Worm (Caenorhabditis elegans): ENCODE measurements around the gene ZC412.3.
"Not testable (repeated sequence)": the region's sequence is repeated elsewhere in the genome, so short reads cannot be mapped to it uniquely, and the experiment has no call there.

Gene ZC412.3

ce11 chrV:14897731-14898130, 26.4 kb upstream of the ZC412.3 start, which contains the start of gene H12D21.6:
Gene H12D21.6 (minus strand): TSS chrV:14897831.
- TF ChIP-seq flt-1 (GFP tag; IDR thresholded peaks at IDR 0.05) (no peak), aly-1 (tag; optimal IDR thresholded peaks at IDR 0.05) (no peak), hmbx-1 (tag; optimal IDR thresholded peaks at IDR 0.05) (no peak), ets-7 (tag; optimal IDR thresholded peaks at IDR 0.05) (no peak), tbx-37 (GFP tag; conservative IDR thresholded peaks at IDR 0.05) (no peak), tra-4 (tag; optimal IDR thresholded peaks at IDR 0.05) (no peak), F13C5.2 (tag; optimal IDR thresholded peaks at IDR 0.05) (no peak), ceh-13 (GFP tag; optimal IDR thresholded peaks at IDR 0.05) (no peak), tbx-11 (GFP tag; IDR thresholded peaks at IDR 0.05) (no peak), sea-1 (GFP tag; conservative IDR thresholded peaks at IDR 0.05) (no peak), ama-1 (optimal IDR thresholded peaks at IDR 0.05) (no peak), pes-1 (GFP tag; IDR thresholded peaks at IDR 0.05) (no peak), hnd-1 (tag; optimal IDR thresholded peaks at IDR 0.05) (no peak), B0310.2 (tag; optimal IDR thresholded peaks at IDR 0.05) (no peak), hmg-4 (GFP tag; optimal IDR thresholded peaks at IDR 0.05) (no peak), scrt-1 (GFP tag; IDR thresholded peaks at IDR 0.05) (no peak)

- no peak for TF ChIP-seq hmbx-1 (tag; optimal IDR thresholded peaks at IDR 0.05)
- no peak for TF ChIP-seq hnd-1 (tag; optimal IDR thresholded peaks at IDR 0.05)
- no peak for TF ChIP-seq ceh-13 (GFP tag; optimal IDR thresholded peaks at IDR 0.05)
- TF ChIP-seq flt-1 (GFP tag; IDR thresholded peaks at IDR 0.05), result no peak
- no peak for TF ChIP-seq tbx-37 (GFP tag; conservative IDR thresholded peaks at IDR 0.05)
- TF ChIP-seq aly-1 (tag; optimal IDR thresholded peaks at IDR 0.05), result no peak
- TF ChIP-seq ceh-36 (tag; optimal IDR thresholded peaks at IDR 0.05), result no peak
- no peak for TF ChIP-seq sea-1 (GFP tag; conservative IDR thresholded peaks at IDR 0.05)
- TF ChIP-seq F13C5.2 (tag; optimal IDR thresholded peaks at IDR 0.05), result no peak
- no peak for TF ChIP-seq tra-4 (tag; optimal IDR thresholded peaks at IDR 0.05)
Measured at ce11 chrV:14895557-14895956, 24.2 kb upstream of the ZC412.3 start, which contains the start of gene mpst-3. Gene mpst-3 (plus strand): TSS chrV:14895647.

- no peak for TF ChIP-seq tbx-11 (GFP tag; IDR thresholded peaks at IDR 0.05)
- TF ChIP-seq tbx-37 (GFP tag; conservative IDR thresholded peaks at IDR 0.05), result no peak
- TF ChIP-seq ama-1 (optimal IDR thresholded peaks at IDR 0.05), result no peak
- no peak for TF ChIP-seq aly-1 (tag; optimal IDR thresholded peaks at IDR 0.05)
- no peak for TF ChIP-seq ceh-36 (tag; optimal IDR thresholded peaks at IDR 0.05)
- no peak for TF ChIP-seq ets-7 (tag; optimal IDR thresholded peaks at IDR 0.05)
- no peak for TF ChIP-seq pes-1 (GFP tag; IDR thresholded peaks at IDR 0.05)
- no peak for TF ChIP-seq hnd-1 (tag; optimal IDR thresholded peaks at IDR 0.05)
- no peak for TF ChIP-seq tra-4 (tag; optimal IDR thresholded peaks at IDR 0.05)
- no peak for TF ChIP-seq scrt-1 (GFP tag; IDR thresholded peaks at IDR 0.05)
- TF ChIP-seq B0310.2 (tag; optimal IDR thresholded peaks at IDR 0.05), result no peak
Measured at ce11 chrV:14893355-14894050, 22.2 kb upstream of the ZC412.3 start, which contains the start of the genes mpst-2 and H12D21.5. Gene mpst-2 (minus strand): TSS chrV:14893455. Gene H12D21.5 (plus strand): TSS chrV:14894000.

ce11 chrV:14890782-14891181, 19.4 kb upstream of the ZC412.3 start, which contains the start of gene nspa-2:
Gene nspa-2 (plus strand): TSS chrV:14891082.
- not testable (repeated sequence) for TF ChIP-seq pes-1 (GFP tag; IDR thresholded peaks at IDR 0.05); scrt-1 (GFP tag; IDR thresholded peaks at IDR 0.05); tra-4 (tag; optimal IDR thresholded peaks at IDR 0.05)

ce11 chrV:14877242-14877819, 6.0 kb upstream of the ZC412.3 start:
- no peak for TF ChIP-seq tra-4 (tag; optimal IDR thresholded peaks at IDR 0.05)
- TF ChIP-seq pes-1 (GFP tag; IDR thresholded peaks at IDR 0.05), result no peak
- TF ChIP-seq hnd-1 (tag; optimal IDR thresholded peaks at IDR 0.05), result no peak
- no peak for TF ChIP-seq ceh-36 (tag; optimal IDR thresholded peaks at IDR 0.05)
- no peak for TF ChIP-seq ceh-13 (GFP tag; optimal IDR thresholded peaks at IDR 0.05)
- no peak for TF ChIP-seq scrt-1 (GFP tag; IDR thresholded peaks at IDR 0.05)
- no peak for TF ChIP-seq F13C5.2 (tag; optimal IDR thresholded peaks at IDR 0.05)
- no peak for TF ChIP-seq B0310.2 (tag; optimal IDR thresholded peaks at IDR 0.05)
- TF ChIP-seq hmg-4 (GFP tag; optimal IDR thresholded peaks at IDR 0.05), result no peak
- TF ChIP-seq flt-1 (GFP tag; IDR thresholded peaks at IDR 0.05), result no peak

ce11 chrV:14876724-14877123, 5.4 kb upstream of the ZC412.3 start, which contains the start of gene ZC412.10:
Gene ZC412.10 (minus strand): TSS chrV:14876824.
- TF ChIP-seq ama-1 (optimal IDR thresholded peaks at IDR 0.05); B0310.2 (tag; optimal IDR thresholded peaks at IDR 0.05); ceh-13 (GFP tag; optimal IDR thresholded peaks at IDR 0.05): not testable (repeated sequence)

ce11 chrV:14876257-14876656, 4.9 kb upstream of the ZC412.3 start:
- TF ChIP-seq sea-1 (GFP tag; conservative IDR thresholded peaks at IDR 0.05) (no peak), pes-1 (GFP tag; IDR thresholded peaks at IDR 0.05) (peak; percentile 83), ceh-13 (GFP tag; optimal IDR thresholded peaks at IDR 0.05) (peak; percentile 30), tbx-11 (GFP tag; IDR thresholded peaks at IDR 0.05) (peak; percentile 45; the same call in 1 of the 2 replicates), hmbx-1 (tag; optimal IDR thresholded peaks at IDR 0.05) (no peak), tra-4 (tag; optimal IDR thresholded peaks at IDR 0.05) (no peak), hnd-1 (tag; optimal IDR thresholded peaks at IDR 0.05) (no peak), F13C5.2 (tag; optimal IDR thresholded peaks at IDR 0.05) (peak; percentile 44), flt-1 (GFP tag; IDR thresholded peaks at IDR 0.05) (peak; percentile 73), ama-1 (optimal IDR thresholded peaks at IDR 0.05) (no peak), B0310.2 (tag; optimal IDR thresholded peaks at IDR 0.05) (peak; percentile 72), ceh-36 (tag; optimal IDR thresholded peaks at IDR 0.05) (peak; percentile 53), scrt-1 (GFP tag; IDR thresholded peaks at IDR 0.05) (peak; percentile 74), aly-1 (tag; optimal IDR thresholded peaks at IDR 0.05) (no peak), ets-7 (tag; optimal IDR thresholded peaks at IDR 0.05) (no peak), hmg-4 (GFP tag; optimal IDR thresholded peaks at IDR 0.05) (peak; percentile 41), tbx-37 (GFP tag; conservative IDR thresholded peaks at IDR 0.05) (peak; percentile 49; the same call in 1 of the 2 replicates)
